Fruit fly (Drosophila melanogaster): ENCODE measurements around the gene CG12531.

- TF ChIP-seq Myc (optimal IDR thresholded peaks at IDR 0.05), result no peak
- TF ChIP-seq Sin3A (optimal IDR thresholded peaks at IDR 0.05), result no peak
- TF ChIP-seq insv (optimal IDR thresholded peaks at IDR 0.05), result no peak
- no peak for TF ChIP-seq psq (optimal IDR thresholded peaks at IDR 0.05)
Observed at dm6 chrX:19753710-19754109, 35.0 kb downstream of the CG12531 start.

Data from Kc167 (cell line).